Worm (Caenorhabditis elegans): ENCODE measurements around the gene F22B7.1.
A peak's percentile ranks its signal among the peaks of the same experiment; 100 is the strongest.

F22B7.1 gene

ce11 chrIII:8650235-8650817, 14.8 kb upstream of the F22B7.1 start, which contains the start of gene flp-23:
Gene flp-23 (plus strand): TSS chrIII:8650767.
- TF ChIP-seq nhr-23 (tag; optimal IDR thresholded peaks at IDR 0.05): no peak
- no peak for TF ChIP-seq nhr-28 (tag; optimal IDR thresholded peaks at IDR 0.05)
- peak; percentile 45 for TF ChIP-seq skn-1 (tag; optimal IDR thresholded peaks at IDR 0.05)
- peak; percentile 28 for TF ChIP-seq hmg-11 (tag; optimal IDR thresholded peaks at IDR 0.05)
- TF ChIP-seq egl-5 (tag; optimal IDR thresholded peaks at IDR 0.05): peak; percentile 8
- no peak for TF ChIP-seq jun-1 (tag; optimal IDR thresholded peaks at IDR 0.05)
- TF ChIP-seq lsy-12 (tag; optimal IDR thresholded peaks at IDR 0.05): no peak
- peak; percentile 44 for TF ChIP-seq nfya-1 (tag; optimal IDR thresholded peaks at IDR 0.05; ENCODE audit: insufficient read depth)
- peak; percentile 16 for TF ChIP-seq pha-4 (tag; optimal IDR thresholded peaks at IDR 0.05)
- no peak for TF ChIP-seq nhr-77 (tag; optimal IDR thresholded peaks at IDR 0.05)
- TF ChIP-seq lin-39 (tag; optimal IDR thresholded peaks at IDR 0.05): peak; percentile 35
- TF ChIP-seq ztf-11 (tag; optimal IDR thresholded peaks at IDR 0.05): no peak

DNA sequence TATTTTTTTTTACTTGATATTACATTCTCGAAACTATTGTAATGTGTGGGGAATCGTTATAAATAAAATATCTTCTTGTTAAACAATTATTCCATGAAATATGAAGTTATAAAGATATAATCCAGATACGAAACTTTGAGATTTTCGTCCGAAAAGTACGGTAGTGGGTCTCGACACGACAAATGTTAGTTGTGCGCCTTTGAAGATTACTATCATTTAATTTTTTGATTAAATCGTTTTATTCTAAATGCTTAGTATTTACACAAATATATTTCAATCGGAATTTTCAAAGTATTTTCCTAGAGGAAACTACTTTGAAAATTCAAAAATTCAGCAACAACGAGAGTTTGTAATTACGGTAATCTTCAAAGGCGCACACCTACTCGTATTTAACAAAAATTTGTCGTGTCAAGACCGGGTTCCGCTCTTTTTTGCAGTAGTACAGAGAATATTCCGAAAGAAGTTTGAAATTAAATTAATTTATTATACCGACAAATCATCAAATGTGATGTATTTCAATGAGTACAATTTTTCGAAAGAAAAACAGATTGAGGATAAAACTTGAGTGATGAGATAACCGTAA, 12.9 kb upstream of the F22B7.1 start:
- TF ChIP-seq ama-1 (optimal IDR thresholded peaks at IDR 0.05) (peak; percentile 93), nhr-28 (tag; optimal IDR thresholded peaks at IDR 0.05) (no peak), nhr-43 (tag; optimal IDR thresholded peaks at IDR 0.05; ENCODE audit: poor library complexity, severe bottlenecking) (no peak), mdl-1 (tag; optimal IDR thresholded peaks at IDR 0.05) (no peak), ztf-11 (tag; optimal IDR thresholded peaks at IDR 0.05) (no peak), lin-39 (tag; optimal IDR thresholded peaks at IDR 0.05) (no peak), fos-1 (tag; optimal IDR thresholded peaks at IDR 0.05) (no peak), unc-62 (GFP tag; optimal IDR thresholded peaks at IDR 0.05) (no peak), ceh-82 (tag; optimal IDR thresholded peaks at IDR 0.05) (no peak), lsy-12 (tag; optimal IDR thresholded peaks at IDR 0.05) (peak; percentile 6), nhr-12 (tag; optimal IDR thresholded peaks at IDR 0.05) (no peak), egl-5 (tag; optimal IDR thresholded peaks at IDR 0.05) (no peak)

ce11 chrIII:8652922-8653321, 12.2 kb upstream of the F22B7.1 start:
- no peak for TF ChIP-seq lin-15B (tag; optimal IDR thresholded peaks at IDR 0.05)
- TF ChIP-seq zag-1 (tag; optimal IDR thresholded peaks at IDR 0.05): no peak
- TF ChIP-seq nhr-12 (tag; optimal IDR thresholded peaks at IDR 0.05): no peak
- no peak for TF ChIP-seq jun-1 (tag; optimal IDR thresholded peaks at IDR 0.05)
- no peak for TF ChIP-seq fkh-10 (GFP tag; optimal IDR thresholded peaks at IDR 0.05)
- TF ChIP-seq ceh-28 (tag; optimal IDR thresholded peaks at IDR 0.05): no peak
- no peak for TF ChIP-seq lsy-12 (tag; optimal IDR thresholded peaks at IDR 0.05)
- peak; percentile 23 for TF ChIP-seq nhr-25 (tag; optimal IDR thresholded peaks at IDR 0.05)
- TF ChIP-seq snpc-4 (tag; optimal IDR thresholded peaks at IDR 0.05): no peak
- TF ChIP-seq lin-39 (tag; optimal IDR thresholded peaks at IDR 0.05): peak; percentile 71
- peak; percentile 52 for TF ChIP-seq hmg-11 (tag; optimal IDR thresholded peaks at IDR 0.05)
- peak; percentile 28 for TF ChIP-seq tbx-2 (tag; optimal IDR thresholded peaks at IDR 0.05)
- TF ChIP-seq elt-1 (tag; optimal IDR thresholded peaks at IDR 0.05): no peak
- TF ChIP-seq nfya-1 (tag; optimal IDR thresholded peaks at IDR 0.05; ENCODE audit: insufficient read depth): peak; percentile 36
- TF ChIP-seq ama-1 (optimal IDR thresholded peaks at IDR 0.05): peak; percentile 95
- peak; percentile 21 for TF ChIP-seq ztf-4 (tag; optimal IDR thresholded peaks at IDR 0.05)
- peak in 1 of 3 experiments; percentile 64 for TF ChIP-seq elt-3 (tag; optimal IDR thresholded peaks at IDR 0.05)
- TF ChIP-seq nhr-43 (tag; optimal IDR thresholded peaks at IDR 0.05; ENCODE audit: poor library complexity, severe bottlenecking): peak; percentile 70
- no peak for TF ChIP-seq mml-1 (tag; optimal IDR thresholded peaks at IDR 0.05)
- TF ChIP-seq nhr-23 (tag; optimal IDR thresholded peaks at IDR 0.05): peak; percentile 21
- TF ChIP-seq R02D3.7 (tag; optimal IDR thresholded peaks at IDR 0.05): no peak

ce11 chrIII:8653457-8653856, 11.7 kb upstream of the F22B7.1 start:
- TF ChIP-seq ceh-28 (tag; optimal IDR thresholded peaks at IDR 0.05) (no peak), skn-1 (tag; optimal IDR thresholded peaks at IDR 0.05) (no peak), aly-2 (tag; optimal IDR thresholded peaks at IDR 0.05) (no peak), lsy-12 (tag; optimal IDR thresholded peaks at IDR 0.05) (no peak), ama-1 (optimal IDR thresholded peaks at IDR 0.05) (peak; percentile 88), egl-5 (tag; optimal IDR thresholded peaks at IDR 0.05) (no peak)

- TF ChIP-seq ceh-28 (tag; optimal IDR thresholded peaks at IDR 0.05): no peak
- TF ChIP-seq ztf-4 (tag; optimal IDR thresholded peaks at IDR 0.05): no peak
- TF ChIP-seq ceh-82 (tag; optimal IDR thresholded peaks at IDR 0.05): no peak
- TF ChIP-seq ceh-9 (tag; optimal IDR thresholded peaks at IDR 0.05): no peak
- peak; percentile 50 for TF ChIP-seq jun-1 (tag; optimal IDR thresholded peaks at IDR 0.05)
- no peak for TF ChIP-seq snpc-4 (tag; optimal IDR thresholded peaks at IDR 0.05)
- no peak for TF ChIP-seq fos-1 (tag; optimal IDR thresholded peaks at IDR 0.05)
- no peak for TF ChIP-seq hmg-11 (tag; optimal IDR thresholded peaks at IDR 0.05)
- TF ChIP-seq fkh-2 (tag; optimal IDR thresholded peaks at IDR 0.05): no peak
- TF ChIP-seq unc-62 (GFP tag; optimal IDR thresholded peaks at IDR 0.05): no peak
- no peak for TF ChIP-seq nhr-67 (tag; optimal IDR thresholded peaks at IDR 0.05)
- TF ChIP-seq eor-1 (tag; optimal IDR thresholded peaks at IDR 0.05): no peak
- no peak for TF ChIP-seq egl-27 (tag; optimal IDR thresholded peaks at IDR 0.05)
- peak; percentile 95 for TF ChIP-seq pha-4 (tag; optimal IDR thresholded peaks at IDR 0.05)
- no peak for TF ChIP-seq nhr-237 (tag; optimal IDR thresholded peaks at IDR 0.05)
- TF ChIP-seq ama-1 (optimal IDR thresholded peaks at IDR 0.05): peak; percentile 30
- TF ChIP-seq nfya-1 (tag; optimal IDR thresholded peaks at IDR 0.05; ENCODE audit: insufficient read depth): peak; percentile 18
- no peak for TF ChIP-seq egl-5 (tag; optimal IDR thresholded peaks at IDR 0.05)
- no peak for TF ChIP-seq nhr-23 (tag; optimal IDR thresholded peaks at IDR 0.05)
- TF ChIP-seq pqm-1 (tag; optimal IDR thresholded peaks at IDR 0.05): peak; percentile 64
- no peak for TF ChIP-seq nhr-11 (tag; optimal IDR thresholded peaks at IDR 0.05)
- no peak for TF ChIP-seq unc-39 (tag; optimal IDR thresholded peaks at IDR 0.05)
- no peak for TF ChIP-seq aly-2 (tag; optimal IDR thresholded peaks at IDR 0.05)
Observed at ce11 chrIII:8653875-8654386, 11.2 kb upstream of the F22B7.1 start, which contains the start of gene F22B7.9. Gene F22B7.9 (minus strand): TSS chrIII:8653925.
